Worm (Caenorhabditis elegans) whole organism, early embryonic: ENCODE data around the gene Y55F3AM.11.

Experiments
- F13C5.2 ChIP-seq: sonication (generic microtip); optimal IDR thresholded peaks from 2 replicates; lab custom pipeline; 2017; ENCODE audit warnings: mild to moderate bottlenecking, missing genetic modification characterization, inconsistent platforms, missing compliant biosample characterization
- ama-1 ChIP-seq: fragments of 150-350 bp; optimal IDR thresholded peaks from 2 replicates; lab custom pipeline; 2014
- ceh-13 ChIP-seq: fragments of 200-800 bp; sonication (Bioruptor generic); optimal IDR thresholded peaks from 2 replicates; lab custom pipeline; 2018; ENCODE audit warnings: mild to moderate bottlenecking, missing genetic modification characterization, missing compliant biosample characterization
- ceh-36 ChIP-seq: sonication (generic microtip); optimal IDR thresholded peaks from 2 replicates; lab custom pipeline; 2016; ENCODE audit warnings: missing genetic modification characterization, inconsistent platforms, missing compliant biosample characterization
- scrt-1 ChIP-seq: fragments of 200-800 bp; sonication (Bioruptor generic); IDR thresholded peaks from 2 replicates; pipeline ENCODE4 v1.3.6; 2022; ENCODE audit warnings: missing genetic modification characterization, missing compliant biosample characterization

- no peak for TF ChIP-seq ama-1 (lab: Kevin White, UChicago)
- TF ChIP-seq scrt-1 (GFP tag; lab: Robert Waterston, UW): no peak
- TF ChIP-seq ceh-36 (tag; lab: Kevin White, UChicago): no peak
- TF ChIP-seq F13C5.2 (tag; lab: Kevin White, UChicago): peak; percentile 51
- TF ChIP-seq ceh-13 (GFP tag; lab: Kevin White, UChicago): no peak
Measured at ce11 chrIV:1012447-1012846, 31.7 kb downstream of the Y55F3AM.11 start, which contains the start of gene rbm-39.
